Worm (Caenorhabditis elegans) whole organism, L4 larva: ENCODE results near the gene C07A9.9.

Experiments
- ceh-28 ChIP-seq: fragments of 150-350 bp; optimal IDR thresholded peaks from 2 replicates; lab custom pipeline; 2014; ENCODE audit warnings: missing biosample characterization, missing genetic modification reagents, missing genetic modification characterization
- ceh-44 ChIP-seq: fragments of 200-800 bp; sonication (Bioruptor generic); IDR thresholded peaks from 2 replicates; pipeline ENCODE4 v1.3.6; 2022; ENCODE audit warnings: missing genetic modification reagents, missing genetic modification characterization, missing compliant biosample characterization
- lin-13 ChIP-seq: fragments of 150-350 bp; optimal IDR thresholded peaks from 2 replicates; lab custom pipeline; 2014; ENCODE audit warnings: missing biosample characterization, missing genetic modification reagents, missing genetic modification characterization
- nhr-25 ChIP-seq: sonication (generic microtip); optimal IDR thresholded peaks from 2 replicates; lab custom pipeline; 2017; ENCODE audit warnings: missing genetic modification characterization, mild to moderate bottlenecking, missing compliant biosample characterization, antibody characterized with exemption, moderate library complexity, borderline replicate concordance; ENCODE audit not compliant: insufficient read depth
- unc-62 ChIP-seq, 3 experiments: fragments of 150-350 bp in 1 of 3; sonication (generic microtip); optimal IDR thresholded peaks in 2 of 3; peaks in 1 of 3; 1 replicate in 1 of 3; 2 replicates in 2 of 3; lab custom pipeline; 2014 to 2017; ENCODE audit warnings: missing biosample characterization in 3 of 3, missing genetic modification characterization in 3 of 3, missing genetic modification reagents in 3 of 3, missing genotype in 1 of 3

DNA sequence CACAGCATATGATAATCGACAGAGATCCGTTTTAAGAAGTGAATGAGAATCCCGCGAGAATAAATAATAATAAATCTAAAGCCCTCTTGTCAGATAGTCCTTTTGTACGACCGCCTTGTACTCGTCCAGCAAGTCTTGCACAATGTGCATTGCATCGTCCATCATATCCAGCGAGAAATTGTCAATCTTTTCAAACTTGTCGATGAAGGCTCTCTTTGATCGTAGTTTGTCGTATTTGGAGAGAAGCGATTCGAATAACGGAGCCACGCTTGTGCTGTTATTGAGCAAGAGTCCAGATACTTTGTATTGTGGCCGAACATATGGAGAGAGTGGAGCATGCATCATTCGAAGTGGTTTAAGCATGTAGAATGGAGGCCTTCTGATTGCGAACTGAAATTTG, 40.8 kb downstream of the C07A9.9 start:
- TF ChIP-seq nhr-25 (no peak), lin-13 (GFP tag; lab: Kevin White, UChicago) (no peak), ceh-44 (GFP tag; lab: Robert Waterston, UW) (no peak), ceh-28 (tag; lab: Kevin White, UChicago) (no peak), unc-62 (GFP tag; optimal IDR thresholded peaks at IDR 0.05 in 1 of 2; lab: Kevin White, UChicago) (no peak), unc-62 (tag; optimal IDR thresholded peaks at IDR 0.05; lab: Kevin White, UChicago) (no peak)
